Worm (Caenorhabditis elegans) whole organism, L4 larva: ENCODE measurements around the gene clec-184.

ENCODE experiments used
- D1046.2 ChIP-seq: fragments of 200-800 bp; sonication (Bioruptor generic); IDR thresholded peaks from 2 replicates; pipeline ENCODE4 v1.3.6; 2022; ENCODE audit warnings: missing genetic modification characterization, missing compliant biosample characterization
- T20F7.1 ChIP-seq: fragments of 200-800 bp; sonication (Bioruptor generic); optimal IDR thresholded peaks from 2 replicates; lab custom pipeline; 2018; ENCODE audit warnings: mild to moderate bottlenecking, missing genetic modification characterization, missing compliant biosample characterization
- ZK337.2 ChIP-seq: fragments of 200-800 bp; sonication (Bioruptor generic); IDR thresholded peaks from 2 replicates; pipeline ENCODE4 v1.3.6; 2022; ENCODE audit warnings: missing genetic modification reagents, missing genetic modification characterization, missing compliant biosample characterization
- ZK546.5 ChIP-seq, 2 experiments: sonication (generic microtip); optimal IDR thresholded peaks; 2 replicates each; lab custom pipeline; 2017; ENCODE audit warnings: missing biosample characterization in 2 of 2, missing genetic modification characterization in 2 of 2
- aha-1 ChIP-seq: fragments of 150-350 bp; peaks from one replicate; lab custom pipeline; 2014; ENCODE audit warnings: missing biosample characterization, missing genetic modification characterization
- arid-1 ChIP-seq: fragments of 200-800 bp; sonication (Bioruptor generic); conservative IDR thresholded peaks from 2 replicates; pipeline ENCODE4 v1.3.6; 2022; ENCODE audit warnings: missing genetic modification reagents, missing genetic modification characterization, missing compliant biosample characterization
- ceh-44 ChIP-seq: fragments of 200-800 bp; sonication (Bioruptor generic); IDR thresholded peaks from 2 replicates; pipeline ENCODE4 v1.3.6; 2022; ENCODE audit warnings: missing genetic modification reagents, missing genetic modification characterization, missing compliant biosample characterization
- daf-12 ChIP-seq: fragments of 150-350 bp; optimal IDR thresholded peaks from 2 replicates; lab custom pipeline; 2014; ENCODE audit warnings: missing biosample characterization, missing genetic modification reagents, missing genetic modification characterization
- daf-16 ChIP-seq, 3 experiments: sonication (generic microtip); optimal IDR thresholded peaks; 2 replicates each; lab custom pipeline; 2016 to 2017; ENCODE audit warnings: missing genetic modification characterization in 3 of 3, missing genetic modification reagents in 3 of 3, mild to moderate bottlenecking in 2 of 3, missing compliant biosample characterization in 2 of 3, missing biosample characterization in 1 of 3, moderate library complexity in 1 of 3
- daf-19 ChIP-seq: fragments of 200-800 bp; sonication (Bioruptor generic); conservative IDR thresholded peaks from 2 replicates; pipeline ENCODE4 v1.3.6; 2022; ENCODE audit warnings: missing genetic modification characterization, missing compliant biosample characterization
- daf-8 ChIP-seq: fragments of 200-800 bp; sonication (Bioruptor generic); IDR thresholded peaks from 2 replicates; pipeline ENCODE4 v1.3.6; 2022; ENCODE audit warnings: missing genetic modification characterization, missing compliant biosample characterization
- dmd-9 ChIP-seq: fragments of 200-800 bp; sonication (Bioruptor generic); IDR thresholded peaks from 2 replicates; pipeline ENCODE4 v1.3.6; 2022; ENCODE audit warnings: missing genetic modification reagents, missing genetic modification characterization, missing compliant biosample characterization
- dpl-1 ChIP-seq: fragments of 150-350 bp; optimal IDR thresholded peaks from 2 replicates; lab custom pipeline; 2014; ENCODE audit warnings: missing biosample characterization, missing genetic modification reagents, missing genetic modification characterization
- duxl-1 ChIP-seq: sonication (generic microtip); optimal IDR thresholded peaks from 2 replicates; lab custom pipeline; 2016; ENCODE audit warnings: mild to moderate bottlenecking, missing genetic modification characterization, moderate library complexity, missing compliant biosample characterization; ENCODE audit not compliant: poor library complexity
- dve-1 ChIP-seq: sonication (generic microtip); optimal IDR thresholded peaks from 2 replicates; lab custom pipeline; 2017; ENCODE audit warnings: antibody characterized with exemption, mild to moderate bottlenecking, missing genetic modification characterization, missing compliant biosample characterization; ENCODE audit not compliant: insufficient read depth
- hif-1 ChIP-seq, 2 experiments: sonication (generic microtip); optimal IDR thresholded peaks; 2 replicates each; lab custom pipeline; 2016 to 2017; ENCODE audit warnings: missing compliant biosample characterization in 2 of 2, missing genetic modification characterization in 2 of 2, missing genetic modification reagents in 2 of 2, missing genotype in 2 of 2, mild to moderate bottlenecking in 1 of 2
- hlh-30 ChIP-seq: sonication (generic microtip); optimal IDR thresholded peaks from 2 replicates; lab custom pipeline; 2017; ENCODE audit warnings: antibody characterized with exemption, mild to moderate bottlenecking, missing genetic modification characterization, missing compliant biosample characterization; ENCODE audit not compliant: insufficient read depth
- hmg-1.1 ChIP-seq: fragments of 200-800 bp; sonication (Bioruptor generic); IDR thresholded peaks from 2 replicates; pipeline ENCODE4 v1.3.6; 2022; ENCODE audit warnings: missing genetic modification reagents, missing genetic modification characterization, missing compliant biosample characterization
- lin-13 ChIP-seq: fragments of 150-350 bp; optimal IDR thresholded peaks from 2 replicates; lab custom pipeline; 2014; ENCODE audit warnings: missing biosample characterization, missing genetic modification reagents, missing genetic modification characterization
- lin-15B ChIP-seq: fragments of 150-350 bp; sonication (generic microtip); optimal IDR thresholded peaks from 3 replicates; lab custom pipeline; 2014; ENCODE audit warnings: missing biosample characterization, missing genetic modification characterization
- lin-29 ChIP-seq: fragments of 200-800 bp; sonication (Bioruptor generic); IDR thresholded peaks from 2 replicates; pipeline ENCODE4 v1.3.6; 2022; ENCODE audit warnings: missing genetic modification reagents, missing genetic modification characterization, missing compliant biosample characterization
- lsy-2 ChIP-seq, 2 experiments: fragments of 150-350 bp in 1 of 2; sonication (generic microtip) in 1 of 2; optimal IDR thresholded peaks; 2 replicates each; lab custom pipeline; 2014 to 2017; ENCODE audit warnings: missing biosample characterization in 2 of 2, missing genetic modification characterization in 2 of 2
- madf-5 ChIP-seq, 2 experiments: fragments of 200-800 bp; sonication (Bioruptor generic); IDR thresholded peaks; 2 replicates each; pipeline ENCODE4 v1.3.6; 2022; ENCODE audit warnings: missing compliant biosample characterization in 2 of 2, missing genetic modification characterization in 2 of 2
- mdl-1 ChIP-seq, 2 experiments: fragments of 150-350 bp in 1 of 2; sonication (generic microtip) in 1 of 2; optimal IDR thresholded peaks; 2 replicates each; lab custom pipeline; 2014 to 2017; ENCODE audit warnings: missing biosample characterization in 2 of 2, missing genetic modification characterization in 2 of 2
- mep-1 ChIP-seq: fragments of 150-350 bp; sonication (generic microtip); optimal IDR thresholded peaks from 3 replicates; lab custom pipeline; 2014; ENCODE audit warnings: missing biosample characterization, missing genetic modification characterization
- mes-2 ChIP-seq: sonication (generic microtip); optimal IDR thresholded peaks from 2 replicates; lab custom pipeline; 2016; ENCODE audit warnings: missing genotype, mild to moderate bottlenecking, missing genetic modification characterization, missing compliant biosample characterization; ENCODE audit not compliant: poor library complexity, severe bottlenecking
- nhr-10 ChIP-seq: fragments of 150-350 bp; optimal IDR thresholded peaks from 2 replicates; lab custom pipeline; 2014; ENCODE audit warnings: missing biosample characterization, missing genetic modification characterization
- nhr-237 ChIP-seq: sonication (generic microtip); optimal IDR thresholded peaks from 2 replicates; lab custom pipeline; 2017; ENCODE audit warnings: missing biosample characterization, missing genetic modification characterization
- nhr-25 ChIP-seq: sonication (generic microtip); optimal IDR thresholded peaks from 2 replicates; lab custom pipeline; 2017; ENCODE audit warnings: missing genetic modification characterization, mild to moderate bottlenecking, missing compliant biosample characterization, antibody characterized with exemption, moderate library complexity, borderline replicate concordance; ENCODE audit not compliant: insufficient read depth
- nhr-6 ChIP-seq: fragments of 150-350 bp; optimal IDR thresholded peaks from 2 replicates; lab custom pipeline; 2014; ENCODE audit warnings: missing biosample characterization, missing genetic modification characterization
- nhr-77 ChIP-seq: fragments of 150-350 bp; optimal IDR thresholded peaks from 2 replicates; lab custom pipeline; 2014; ENCODE audit warnings: missing biosample characterization, missing genetic modification characterization
- pha-4 ChIP-seq, 2 experiments: fragments of 150-350 bp in 1 of 2; fragments of 200-800 bp in 1 of 2; sonication (Bioruptor generic) in 1 of 2; IDR thresholded peaks in 1 of 2; optimal IDR thresholded peaks in 1 of 2; 2 replicates each; pipeline versions ENCODE4 v1.3.6 to Lab custom; 2014 to 2022; ENCODE audit warnings: missing genetic modification characterization in 2 of 2, missing genetic modification reagents in 2 of 2, missing biosample characterization in 1 of 2, missing compliant biosample characterization in 1 of 2
- rbr-2 ChIP-seq: sonication (generic microtip); optimal IDR thresholded peaks from 2 replicates; lab custom pipeline; 2016; ENCODE audit warnings: missing genotype, missing genetic modification characterization, missing compliant biosample characterization
- set-16 ChIP-seq: fragments of 200-800 bp; sonication (Bioruptor generic); IDR thresholded peaks from 2 replicates; pipeline ENCODE4 v1.3.6; 2022; ENCODE audit warnings: missing genetic modification reagents, missing genetic modification characterization, missing compliant biosample characterization
- snpc-1.2 ChIP-seq: fragments of 200-800 bp; sonication (Bioruptor generic); IDR thresholded peaks from 2 replicates; pipeline ENCODE4 v1.3.6; 2022; ENCODE audit warnings: missing genetic modification reagents, missing genetic modification characterization, missing compliant biosample characterization
- unc-130 ChIP-seq: sonication (generic microtip); optimal IDR thresholded peaks from 2 replicates; lab custom pipeline; 2016; ENCODE audit warnings: missing genetic modification reagents, missing genetic modification characterization, missing compliant biosample characterization
- unc-62 ChIP-seq, 3 experiments: fragments of 150-350 bp in 1 of 3; sonication (generic microtip); optimal IDR thresholded peaks in 2 of 3; peaks in 1 of 3; 1 replicate in 1 of 3; 2 replicates in 2 of 3; lab custom pipeline; 2014 to 2017; ENCODE audit warnings: missing biosample characterization in 3 of 3, missing genetic modification characterization in 3 of 3, missing genetic modification reagents in 3 of 3, missing genotype in 1 of 3
- vab-7 ChIP-seq: fragments of 200-800 bp; sonication (Bioruptor generic); IDR thresholded peaks from 2 replicates; pipeline ENCODE4 v1.3.6; 2022; ENCODE audit warnings: missing genetic modification reagents, missing genetic modification characterization, missing compliant biosample characterization
- zip-11 ChIP-seq: fragments of 200-800 bp; sonication (Bioruptor generic); IDR thresholded peaks from 2 replicates; pipeline ENCODE4 v1.3.6; 2022; ENCODE audit warnings: missing genetic modification characterization, missing compliant biosample characterization

The clec-184 gene

ce11 chrIV:12404137-12404536 lies 28.3 kb upstream of the clec-184 start, which contains the start of gene gex-3 (continued):
- TF ChIP-seq dmd-9 (GFP tag; lab: Robert Waterston, UW): no peak
- peak in 1 of 2 experiments; percentile 78 for TF ChIP-seq unc-62 (GFP tag; optimal IDR thresholded peaks at IDR 0.05 in 1 of 2; lab: Kevin White, UChicago)
- TF ChIP-seq unc-62 (tag; optimal IDR thresholded peaks at IDR 0.05; lab: Kevin White, UChicago): no peak
- TF ChIP-seq lin-13 (GFP tag; lab: Kevin White, UChicago): peak; percentile 87
- TF ChIP-seq hmg-1.1: peak; percentile 65
- TF ChIP-seq rbr-2 (tag; lab: Kevin White, UChicago): peak; percentile 54
- TF ChIP-seq zip-11: no peak
- TF ChIP-seq lsy-2 (tag; optimal IDR thresholded peaks at IDR 0.05; lab: Kevin White, UChicago): peak; percentile 61 to 95
- no peak for TF ChIP-seq daf-12
- peak; percentile 71 for TF ChIP-seq unc-130 (GFP tag; lab: Kevin White, UChicago)
- TF ChIP-seq nhr-237: no peak
- peak in 1 of 2 experiments; percentile 55 for TF ChIP-seq ZK546.5 (tag; optimal IDR thresholded peaks at IDR 0.05; lab: Kevin White, UChicago)
- no peak for TF ChIP-seq pha-4 (GFP tag; IDR thresholded peaks at IDR 0.05; lab: Robert Waterston, UW)
- peak; percentile 69 for TF ChIP-seq pha-4 (tag; optimal IDR thresholded peaks at IDR 0.05; lab: Kevin White, UChicago)
- TF ChIP-seq hlh-30 (tag; lab: Kevin White, UChicago): peak; percentile 82
- no peak for TF ChIP-seq nhr-10
- TF ChIP-seq ceh-44: no peak
- TF ChIP-seq aha-1 (tag; lab: Kevin White, UChicago): peak; percentile 98
- TF ChIP-seq vab-7 (GFP tag; lab: Robert Waterston, UW): peak; percentile 58
- TF ChIP-seq mes-2 (tag; lab: Kevin White, UChicago): peak; percentile 92
- no peak for TF ChIP-seq daf-8 (GFP tag; lab: Robert Waterston, UW)
- TF ChIP-seq mep-1 (tag; lab: Kevin White, UChicago): peak; percentile 81
- no peak for TF ChIP-seq mdl-1 (tag; optimal IDR thresholded peaks at IDR 0.05; lab: Kevin White, UChicago)
- TF ChIP-seq nhr-77 (tag; lab: Kevin White, UChicago): peak; percentile 59
- no peak for TF ChIP-seq D1046.2 (GFP tag; lab: Robert Waterston, UW)
- peak; percentile 86 for TF ChIP-seq nhr-6 (tag; lab: Kevin White, UChicago)
- no peak for TF ChIP-seq arid-1 (GFP tag; lab: Robert Waterston, UW)
- TF ChIP-seq snpc-1.2 (GFP tag; lab: Robert Waterston, UW): peak; percentile 77
- TF ChIP-seq dpl-1: peak; percentile 91
- TF ChIP-seq set-16 (GFP tag; lab: Robert Waterston, UW): no peak
- no peak for TF ChIP-seq T20F7.1 (GFP tag; lab: Kevin White, UChicago)
- TF ChIP-seq lin-15B: peak; percentile 61
- no peak for TF ChIP-seq duxl-1 (tag; lab: Kevin White, UChicago)
- TF ChIP-seq hif-1 (tag; optimal IDR thresholded peaks at IDR 0.05; lab: Kevin White, UChicago): peak in 1 of 2 experiments; percentile 49
- TF ChIP-seq madf-5 (GFP tag; IDR thresholded peaks at IDR 0.05; lab: Robert Waterston, UW): no peak
- no peak for TF ChIP-seq lin-29 (GFP tag; lab: Robert Waterston, UW)
- TF ChIP-seq dve-1 (tag; lab: Kevin White, UChicago): peak; percentile 65
- TF ChIP-seq ZK337.2: no peak
- 0 out of 2 replicates have a peak, but pooled peaks have one; percentile 32 for TF ChIP-seq daf-19
- TF ChIP-seq nhr-25 (tag; lab: Kevin White, UChicago): peak; percentile 25
- TF ChIP-seq daf-16 (GFP tag; optimal IDR thresholded peaks at IDR 0.05; lab: Kevin White, UChicago): no peak
- peak; percentile 51 for TF ChIP-seq daf-16 (tag; optimal IDR thresholded peaks at IDR 0.05; lab: Kevin White, UChicago)
